Worm (Caenorhabditis elegans) whole organism, L2 larva: Measurements from ENCODE around the gene elf-1.

Source experiments
- elt-1 ChIP-seq: fragments of 150-350 bp; optimal IDR thresholded peaks from 2 replicates; lab custom pipeline; 2014; ENCODE audit warnings: missing biosample characterization, missing genetic modification characterization
- mdl-1 ChIP-seq, 2 experiments: fragments of 150-350 bp in 1 of 2; sonication (generic microtip) in 1 of 2; optimal IDR thresholded peaks; 2 replicates each; lab custom pipeline; 2017; ENCODE audit warnings: missing biosample characterization in 2 of 2, missing genetic modification characterization in 2 of 2
- nhr-11 ChIP-seq: fragments of 150-350 bp; optimal IDR thresholded peaks from 2 replicates; lab custom pipeline; 2014; ENCODE audit warnings: missing biosample characterization, missing genetic modification characterization
- nhr-12 ChIP-seq: fragments of 150-350 bp; optimal IDR thresholded peaks from 2 replicates; lab custom pipeline; 2014; ENCODE audit warnings: missing biosample characterization, missing genetic modification characterization
- zag-1 ChIP-seq: fragments of 150-350 bp; optimal IDR thresholded peaks from 2 replicates; lab custom pipeline; 2014; ENCODE audit warnings: missing biosample characterization, missing genetic modification characterization

DNA sequence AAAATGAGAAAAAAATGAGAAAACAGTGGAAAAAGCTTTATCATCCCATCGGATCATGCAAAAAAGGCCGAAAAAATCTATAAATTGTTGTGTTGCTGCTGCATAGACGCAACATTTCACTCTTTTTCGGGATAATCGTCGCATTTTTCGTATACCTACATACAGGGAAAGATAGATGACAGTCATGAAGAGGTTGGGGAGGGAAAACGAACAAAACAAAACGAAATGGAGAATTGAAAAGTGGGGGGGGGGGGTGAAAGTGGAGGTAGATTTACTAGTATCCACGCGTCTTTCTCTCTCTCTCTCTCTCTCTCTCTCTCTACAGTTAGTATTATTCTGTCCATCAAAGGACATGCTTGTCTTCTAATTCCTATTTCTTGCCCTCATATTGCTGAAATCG lies 55.5 kb downstream of the elf-1 start:
- no peak for TF ChIP-seq nhr-11
- TF ChIP-seq nhr-12 (tag; lab: Kevin White, UChicago), result no peak
- TF ChIP-seq mdl-1 (tag; optimal IDR thresholded peaks at IDR 0.05; lab: Kevin White, UChicago), result no peak
- no peak for TF ChIP-seq elt-1 (tag; lab: Kevin White, UChicago)
- TF ChIP-seq zag-1 (tag; lab: Kevin White, UChicago), result no peak
